Worm (Caenorhabditis elegans): Measurements from ENCODE around the gene rol-6.

rol-6 gene

ce11 chrII:8746298-8746775 lies 13.5 kb downstream of the rol-6 start:
- TF ChIP-seq nhr-48 (tag; optimal IDR thresholded peaks at IDR 0.05) = no peak
- no peak for TF ChIP-seq ces-1 (GFP tag; optimal IDR thresholded peaks at IDR 0.05)
- no peak for TF ChIP-seq dmd-9 (GFP tag; IDR thresholded peaks at IDR 0.05)
- TF ChIP-seq tra-1 (GFP tag; IDR thresholded peaks at IDR 0.05) = peak; percentile 17; the same call in 1 of the 2 replicates
- TF ChIP-seq lsy-2 (tag; optimal IDR thresholded peaks at IDR 0.05) = no peak
- TF ChIP-seq unc-62 (GFP tag; optimal IDR thresholded peaks at IDR 0.05 in 1 of 2) = no peak
- no peak for TF ChIP-seq unc-62 (tag; optimal IDR thresholded peaks at IDR 0.05)
- no peak for TF ChIP-seq zip-11 (GFP tag; IDR thresholded peaks at IDR 0.05)
- no peak; the same call in 1 of the 2 replicates for TF ChIP-seq Y75B8A.6 (GFP tag; IDR thresholded peaks at IDR 0.05)
- TF ChIP-seq mxl-2 (GFP tag; conservative IDR thresholded peaks at IDR 0.05) = peak; percentile 68
- TF ChIP-seq lin-1 (GFP tag; IDR thresholded peaks at IDR 0.05) = no peak
- TF ChIP-seq pha-4 (GFP tag; IDR thresholded peaks at IDR 0.05) = no peak
- TF ChIP-seq pha-4 (tag; optimal IDR thresholded peaks at IDR 0.05) = no peak
- no peak for TF ChIP-seq F49E8.2 (tag; optimal IDR thresholded peaks at IDR 0.05; ENCODE audit: borderline replicate concordance)
- peak; percentile 74; the same call in 1 of the 2 replicates for TF ChIP-seq Y105C5A.15 (GFP tag; IDR thresholded peaks at IDR 0.05)
- no peak for TF ChIP-seq F10B5.3 (tag; optimal IDR thresholded peaks at IDR 0.05)
- TF ChIP-seq nhr-10 (tag; optimal IDR thresholded peaks at IDR 0.05) = no peak
- no peak for TF ChIP-seq ZK546.5 (tag; optimal IDR thresholded peaks at IDR 0.05)
- TF ChIP-seq nhr-41 (GFP tag; IDR thresholded peaks at IDR 0.05) = peak; percentile 43
- TF ChIP-seq saeg-2 (GFP tag; IDR thresholded peaks at IDR 0.05) = no peak
- TF ChIP-seq nhr-25 (tag; optimal IDR thresholded peaks at IDR 0.05; ENCODE audit: borderline replicate concordance, insufficient read depth) = peak; percentile 71
- TF ChIP-seq ztf-7 (tag; optimal IDR thresholded peaks at IDR 0.05) = no peak
- no peak for TF ChIP-seq Y5F2A.4 (GFP tag; optimal IDR thresholded peaks at IDR 0.05)
- no peak for TF ChIP-seq ceh-44 (GFP tag; IDR thresholded peaks at IDR 0.05)
- no peak for TF ChIP-seq nhr-77 (tag; optimal IDR thresholded peaks at IDR 0.05)
- no peak for TF ChIP-seq spr-1 (tag; optimal IDR thresholded peaks at IDR 0.05)
- TF ChIP-seq hlh-30 (tag; optimal IDR thresholded peaks at IDR 0.05; ENCODE audit: insufficient read depth) = no peak
- 0 out of 2 replicates have a peak, but pooled peaks have one; percentile 1 for TF ChIP-seq ZK337.2 (GFP tag; IDR thresholded peaks at IDR 0.05)
- TF ChIP-seq unc-39 (tag; optimal IDR thresholded peaks at IDR 0.05) = no peak
- TF ChIP-seq mxl-3 (GFP tag; optimal IDR thresholded peaks at IDR 0.05) = no peak
- TF ChIP-seq F26F4.8 (GFP tag; conservative IDR thresholded peaks at IDR 0.05) = no peak
- TF ChIP-seq nhr-76 (tag; optimal IDR thresholded peaks at IDR 0.05) = no peak
- TF ChIP-seq dmd-6 (GFP tag; IDR thresholded peaks at IDR 0.05) = peak; percentile 10; the same call in 1 of the 2 replicates
- peak; percentile 96 for TF ChIP-seq ama-1 (optimal IDR thresholded peaks at IDR 0.05)
- no peak for TF ChIP-seq egl-27 (tag; optimal IDR thresholded peaks at IDR 0.05)
- no peak; the same call in 1 of the 2 replicates for TF ChIP-seq madf-9 (GFP tag; conservative IDR thresholded peaks at IDR 0.05)
- no peak for TF ChIP-seq dpl-1 (GFP tag; optimal IDR thresholded peaks at IDR 0.05)
- peak; percentile 79; the same call in 1 of the 2 replicates for TF ChIP-seq zfp-3 (GFP tag; conservative IDR thresholded peaks at IDR 0.05)
- no peak; the same call in none of the 2 replicates for TF ChIP-seq lin-29 (GFP tag; IDR thresholded peaks at IDR 0.05)
- peak; percentile 49; the same call in 1 of the 2 replicates for TF ChIP-seq vab-7 (GFP tag; IDR thresholded peaks at IDR 0.05)
- TF ChIP-seq mdl-1 (tag; optimal IDR thresholded peaks at IDR 0.05) = no peak
- peak; percentile 32 for TF ChIP-seq mes-2 (tag; optimal IDR thresholded peaks at IDR 0.05; ENCODE audit: poor library complexity, severe bottlenecking)
- TF ChIP-seq madf-5 (GFP tag; IDR thresholded peaks at IDR 0.05) = peak in 1 of 2 experiments; percentile 63; a peak in 1 of 4 replicates
- peak; percentile 55 for TF ChIP-seq aha-1 (tag)
- no peak for TF ChIP-seq mep-1 (tag; optimal IDR thresholded peaks at IDR 0.05)
- no peak for TF ChIP-seq nhr-6 (tag; optimal IDR thresholded peaks at IDR 0.05)
- peak; percentile 64 for TF ChIP-seq T26A8.4 (GFP tag; IDR thresholded peaks at IDR 0.05)
- no peak for TF ChIP-seq zip-2 (tag; optimal IDR thresholded peaks at IDR 0.05)
- TF ChIP-seq dmd-8 (GFP tag; IDR thresholded peaks at IDR 0.05) = no peak
- TF ChIP-seq lim-7 (GFP tag; IDR thresholded peaks at IDR 0.05) = peak; percentile 50; the same call in 1 of the 2 replicates
- TF ChIP-seq nhr-11 (tag; optimal IDR thresholded peaks at IDR 0.05) = no peak

Data from whole organism, L4 larva.